Worm (Caenorhabditis elegans) whole organism, L4/young adult: Measurements from ENCODE around the gene C49F8.15.

Source experiments
- W03F9.2 ChIP-seq: fragments of 150-350 bp; optimal IDR thresholded peaks from 2 replicates; lab custom pipeline; 2014; ENCODE audit warnings: missing biosample characterization, missing genetic modification characterization
- dao-5 ChIP-seq: sonication (generic microtip); optimal IDR thresholded peaks from 2 replicates; lab custom pipeline; 2016; ENCODE audit warnings: missing genotype, missing genetic modification characterization, moderate library complexity, missing compliant biosample characterization
- him-1 ChIP-seq: sonication (generic microtip); optimal IDR thresholded peaks from 2 replicates; lab custom pipeline; 2016; ENCODE audit warnings: missing genotype, missing genetic modification reagents, missing genetic modification characterization, missing compliant biosample characterization

DNA sequence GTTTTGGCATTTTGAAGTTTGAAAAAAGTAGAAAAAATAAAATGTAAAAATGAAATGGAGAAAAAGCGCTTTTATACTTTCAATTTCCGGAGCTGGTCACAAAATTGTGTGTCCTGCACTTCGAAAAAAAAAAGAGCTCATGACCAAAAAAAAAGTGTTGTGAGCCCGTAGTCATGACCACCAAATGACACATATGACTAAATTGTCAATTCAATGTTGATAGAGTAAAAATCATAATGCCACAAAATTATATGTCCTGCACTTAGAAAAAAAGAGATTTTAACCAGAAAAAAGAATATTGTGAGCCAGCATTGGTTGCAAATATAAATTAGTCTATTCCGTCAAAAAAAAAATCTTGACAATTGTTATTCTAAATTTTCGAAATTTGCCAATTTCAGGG lies 36.8 kb upstream of the C49F8.15 start, which contains the start of gene F02C12.2:
- TF ChIP-seq W03F9.2 (no peak), him-1 (tag; lab: Kevin White, UChicago) (no peak), dao-5 (tag; lab: Kevin White, UChicago) (no peak)
